Fruit fly (Drosophila melanogaster) whole organism, adult: Measurements from ENCODE around the gene escl.
"Not testable (repeated sequence)": the region's sequence is repeated elsewhere in the genome, so short reads cannot be mapped to it uniquely, and the experiment has no call there.

Experiments used
- CG11617 ChIP-seq: fragments of 200-800 bp; sonication (Bioruptor generic); optimal IDR thresholded peaks from 2 replicates; lab custom pipeline; 2017; ENCODE audit warnings: mild to moderate bottlenecking, missing biosample characterization, missing genetic modification reagents, missing genetic modification characterization
- CG12768 ChIP-seq: fragments of 200-800 bp; sonication (Bioruptor generic); optimal IDR thresholded peaks from 2 replicates; lab custom pipeline; 2017; ENCODE audit warnings: missing biosample characterization, missing genetic modification characterization, mild to moderate bottlenecking, moderate library complexity, missing genetic modification reagents
- CG14711 ChIP-seq: fragments of 200-800 bp; sonication (Bioruptor generic); optimal IDR thresholded peaks from 2 replicates; lab custom pipeline; 2018; ENCODE audit warnings: missing biosample characterization, mild to moderate bottlenecking, missing genetic modification characterization, moderate library complexity
- CG1620 ChIP-seq: fragments of 200-800 bp; sonication (Bioruptor generic); optimal IDR thresholded peaks from 2 replicates; lab custom pipeline; 2016; ENCODE audit warnings: missing biosample characterization, missing genetic modification characterization
- CG33017 ChIP-seq: fragments of 200-800 bp; sonication (Bioruptor generic); optimal IDR thresholded peaks from 2 replicates; lab custom pipeline; 2018; ENCODE audit warnings: missing biosample characterization, mild to moderate bottlenecking, missing genetic modification characterization, moderate library complexity
- CG5204 ChIP-seq: fragments of 200-800 bp; sonication (Bioruptor generic); optimal IDR thresholded peaks from 2 replicates; lab custom pipeline; 2016; ENCODE audit warnings: missing biosample characterization, missing genetic modification characterization
- CG7045 ChIP-seq: fragments of 200-800 bp; sonication (Bioruptor generic); optimal IDR thresholded peaks from 2 replicates; lab custom pipeline; 2017; ENCODE audit warnings: missing biosample characterization, mild to moderate bottlenecking, missing genetic modification characterization
- CG7101 ChIP-seq: fragments of 200-800 bp; sonication (Bioruptor generic); optimal IDR thresholded peaks from 2 replicates; lab custom pipeline; 2018; ENCODE audit warnings: missing biosample characterization, mild to moderate bottlenecking, missing genetic modification characterization, moderate library complexity
- Clk ChIP-seq: fragments of 200-800 bp; sonication (Bioruptor generic); optimal IDR thresholded peaks from 2 replicates; lab custom pipeline; 2017; ENCODE audit warnings: missing biosample characterization, missing genetic modification characterization
- Crg-1 ChIP-seq: fragments of 200-800 bp; sonication (Bioruptor generic); optimal IDR thresholded peaks from 2 replicates; lab custom pipeline; 2016; ENCODE audit warnings: missing biosample characterization, missing genetic modification characterization
- Hr96 ChIP-seq: fragments of 200-800 bp; sonication (Bioruptor generic); optimal IDR thresholded peaks from 2 replicates; lab custom pipeline; 2016; ENCODE audit warnings: missing biosample characterization, missing genetic modification characterization
- Mnt ChIP-seq: fragments of 200-800 bp; sonication (Bioruptor generic); optimal IDR thresholded peaks from 2 replicates; lab custom pipeline; 2016; ENCODE audit warnings: missing biosample characterization, mild to moderate bottlenecking, missing genetic modification characterization
- bab1 ChIP-seq: fragments of 200-800 bp; sonication (Bioruptor generic); optimal IDR thresholded peaks from 3 replicates; lab custom pipeline; 2019; ENCODE audit warnings: missing biosample characterization, mild to moderate bottlenecking, missing genetic modification characterization, moderate library complexity
- cic ChIP-seq: fragments of 200-800 bp; sonication (Bioruptor generic); optimal IDR thresholded peaks from 2 replicates; lab custom pipeline; 2017; ENCODE audit warnings: missing biosample characterization, mild to moderate bottlenecking, missing genetic modification characterization, moderate library complexity
- cnc ChIP-seq, 2 experiments: fragments of >200 bp; optimal IDR thresholded peaks; 2 replicates each; lab custom pipeline; 2017
- kay ChIP-seq: fragments of 200-800 bp; sonication (Bioruptor generic); peaks from one replicate; lab custom pipeline; 2016; ENCODE audit warnings: missing biosample characterization, missing genetic modification characterization, borderline replicate concordance
- ovo ChIP-seq: fragments of 200-800 bp; sonication (Bioruptor generic); optimal IDR thresholded peaks from 2 replicates; lab custom pipeline; 2016; ENCODE audit warnings: missing biosample characterization, missing genetic modification characterization
- pad ChIP-seq: fragments of 200-800 bp; sonication (Bioruptor generic); optimal IDR thresholded peaks from 3 replicates; lab custom pipeline; 2017; ENCODE audit warnings: missing biosample characterization, missing genetic modification characterization, mild to moderate bottlenecking, moderate library complexity, missing genetic modification reagents
- tj ChIP-seq: fragments of 200-800 bp; sonication (Bioruptor generic); optimal IDR thresholded peaks from 3 replicates; lab custom pipeline; 2017; ENCODE audit warnings: missing biosample characterization, mild to moderate bottlenecking, missing genetic modification characterization, moderate library complexity
- toe ChIP-seq: fragments of 200-800 bp; sonication (Bioruptor generic); optimal IDR thresholded peaks from 2 replicates; lab custom pipeline; 2016; ENCODE audit warnings: missing biosample characterization, missing genetic modification characterization

The escl gene

dm6 chr2L:11995332-11995790, 4.6 kb downstream of the escl start, which contains the start of the genes CG18789 and Qtzl:
Gene CG18789 (minus strand): TSS chr2L:11995432.
Gene Qtzl (plus strand): TSS chr2L:11995740.
- not testable (repeated sequence) for TF ChIP-seq Crg-1; Hr96 (GFP tag; lab: Kevin White, UChicago); tj

dm6 chr2L:11996509-11996908, 5.8 kb downstream of the escl start, which contains the start of gene Ada1-1:
Gene Ada1-1 (plus strand): TSS chr2L:11996809.
- TF ChIP-seq CG7101; CG7045 (GFP tag; lab: Kevin White, UChicago); CG12768: not testable (repeated sequence)

dm6 chr2L:11999240-11999704, 8.5 kb downstream of the escl start, which contains the start of the genes CG18787 and Nfs1:
Gene CG18787 (minus strand): TSS chr2L:11999340.
Gene Nfs1 (plus strand): TSS chr2L:11999654.
- TF ChIP-seq CG11617 (GFP tag; lab: Kevin White, UChicago); CG33017 (tag; lab: Kevin White, UChicago); CG5204: not testable (repeated sequence)

DNA sequence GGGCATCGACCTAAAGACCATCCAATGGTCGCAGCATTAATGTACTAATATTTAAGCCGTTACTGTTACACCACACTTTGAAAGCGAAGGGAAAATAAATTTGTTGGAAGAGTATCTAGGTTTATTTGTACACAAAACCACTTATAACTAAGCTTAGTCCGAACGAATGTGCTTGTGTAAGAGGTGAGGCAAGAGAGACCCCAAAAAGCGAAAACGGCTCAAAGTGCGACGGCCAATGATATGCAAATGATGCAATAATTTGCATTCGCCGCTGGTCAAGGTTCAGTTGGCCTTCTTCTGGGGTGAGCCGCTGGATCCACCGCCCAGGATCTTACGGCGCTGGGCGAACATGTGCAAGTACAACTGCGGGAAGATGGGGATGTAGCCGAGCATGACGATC, 10.4 kb downstream of the escl start:
- TF ChIP-seq CG12768 (peak; percentile 58), tj (peak; percentile 42), bab1 (GFP tag; lab: Kevin White, UChicago) (no peak)

- TF ChIP-seq ovo (GFP tag; lab: Kevin White, UChicago) (no peak), tj (no peak), CG7101 (no peak), cic (GFP tag; lab: Kevin White, UChicago) (peak; percentile 69), bab1 (GFP tag; lab: Kevin White, UChicago) (peak; percentile 38), Clk (no peak), Hr96 (GFP tag; lab: Kevin White, UChicago) (no peak), CG12768 (peak; percentile 70), CG11617 (GFP tag; lab: Kevin White, UChicago) (no peak), toe (GFP tag; lab: Kevin White, UChicago) (no peak), CG1620 (GFP tag; lab: Kevin White, UChicago) (no peak), Mnt (GFP tag; lab: Kevin White, UChicago) (peak; percentile 5), kay (no peak), cnc (optimal IDR thresholded peaks at IDR 0.05; lab: Kevin White, UChicago) (no peak), pad (GFP tag; lab: Kevin White, UChicago) (no peak), Crg-1 (no peak), CG7045 (GFP tag; lab: Kevin White, UChicago) (peak; percentile 41), CG33017 (tag; lab: Kevin White, UChicago) (peak; percentile 17), CG14711 (tag; lab: Kevin White, UChicago) (no peak), CG5204 (no peak)
Measured at dm6 chr2L:12002051-12002450, 11.3 kb downstream of the escl start, which contains the start of gene Hacd1. Gene Hacd1 (minus strand): TSS chr2L:12002266.

DNA sequence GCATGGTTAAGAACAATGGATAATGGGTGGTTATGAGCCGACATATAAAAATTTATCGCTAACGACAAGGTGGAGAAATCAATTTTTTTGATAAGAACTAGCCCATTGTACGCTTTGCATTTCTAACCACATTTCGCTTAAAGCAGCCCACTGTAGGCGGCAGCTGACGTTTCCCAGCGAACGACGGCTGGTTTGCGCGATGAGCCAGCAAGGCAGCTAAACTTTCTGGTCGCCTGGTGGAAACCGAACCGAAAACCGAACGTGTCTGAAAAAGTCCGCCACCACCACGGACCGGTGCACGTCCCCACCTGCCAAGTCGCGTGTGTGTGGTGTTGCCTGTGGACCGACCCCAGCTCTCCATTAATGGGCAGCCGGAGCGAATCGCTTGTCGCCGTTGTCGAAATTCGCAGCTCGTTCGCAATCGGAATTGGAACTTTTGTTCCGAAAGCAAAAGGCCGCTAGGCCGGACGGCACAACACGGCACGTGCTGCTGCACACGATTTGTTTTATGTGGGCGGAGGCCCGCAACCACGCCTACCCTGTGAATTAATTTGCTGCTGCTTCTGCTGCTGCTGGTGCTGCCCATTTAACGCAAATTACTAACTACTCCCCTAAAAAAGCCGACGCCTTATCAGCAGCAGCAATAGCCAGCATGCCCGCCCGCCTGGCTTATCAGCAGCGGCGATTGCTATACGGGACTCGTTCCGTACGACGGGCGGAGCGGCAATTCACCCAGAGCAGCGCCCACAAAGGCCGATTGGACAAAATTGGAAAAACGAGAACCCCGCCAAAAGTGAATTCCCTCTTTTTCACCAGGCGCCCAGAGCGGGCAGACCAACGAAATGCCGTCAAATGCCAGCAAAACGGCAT, 12.4 kb downstream of the escl start:
- TF ChIP-seq Mnt (GFP tag; lab: Kevin White, UChicago), result peak; percentile 72
- TF ChIP-seq CG5204, result peak; percentile 22
- peak; percentile 76 for TF ChIP-seq tj
- peak; percentile 16 for TF ChIP-seq CG7101
- peak; percentile 97 for TF ChIP-seq cic (GFP tag; lab: Kevin White, UChicago)
- TF ChIP-seq CG1620 (GFP tag; lab: Kevin White, UChicago), result no peak
- TF ChIP-seq toe (GFP tag; lab: Kevin White, UChicago), result peak; percentile 17
- no peak for TF ChIP-seq kay
- TF ChIP-seq CG12768, result peak; percentile 96
- TF ChIP-seq Clk, result peak; percentile 18
- TF ChIP-seq bab1 (GFP tag; lab: Kevin White, UChicago), result peak; percentile 48
- no peak for TF ChIP-seq pad (GFP tag; lab: Kevin White, UChicago)
- TF ChIP-seq CG14711 (tag; lab: Kevin White, UChicago), result no peak
- peak; percentile 55 for TF ChIP-seq Hr96 (GFP tag; lab: Kevin White, UChicago)
- no peak for TF ChIP-seq cnc (optimal IDR thresholded peaks at IDR 0.05; lab: Kevin White, UChicago)
- TF ChIP-seq CG11617 (GFP tag; lab: Kevin White, UChicago), result peak; percentile 47
- TF ChIP-seq ovo (GFP tag; lab: Kevin White, UChicago), result peak; percentile 62
- TF ChIP-seq Crg-1, result no peak
- TF ChIP-seq CG33017 (tag; lab: Kevin White, UChicago), result peak; percentile 29
- TF ChIP-seq CG7045 (GFP tag; lab: Kevin White, UChicago), result no peak

dm6 chr2L:12003792-12004210, 13.1 kb downstream of the escl start:
- TF ChIP-seq CG33017 (tag; lab: Kevin White, UChicago) (no peak), CG7101 (no peak), bab1 (GFP tag; lab: Kevin White, UChicago) (peak; percentile 23), cic (GFP tag; lab: Kevin White, UChicago) (no peak), CG5204 (no peak), cnc (optimal IDR thresholded peaks at IDR 0.05; lab: Kevin White, UChicago) (no peak), Mnt (GFP tag; lab: Kevin White, UChicago) (no peak), CG14711 (tag; lab: Kevin White, UChicago) (no peak), tj (peak; percentile 16), Clk (no peak), pad (GFP tag; lab: Kevin White, UChicago) (peak; percentile 99), kay (no peak), CG1620 (GFP tag; lab: Kevin White, UChicago) (no peak), Crg-1 (no peak), toe (GFP tag; lab: Kevin White, UChicago) (no peak), ovo (GFP tag; lab: Kevin White, UChicago) (no peak), Hr96 (GFP tag; lab: Kevin White, UChicago) (peak; percentile 17), CG11617 (GFP tag; lab: Kevin White, UChicago) (no peak), CG7045 (GFP tag; lab: Kevin White, UChicago) (no peak), CG12768 (no peak)
